Worm (Caenorhabditis elegans) whole organism, L1 larva: ENCODE measurements around the gene F54H12.10.

ENCODE experiments used
- aly-2 ChIP-seq: fragments of 150-350 bp; optimal IDR thresholded peaks from 2 replicates; lab custom pipeline; 2014; ENCODE audit warnings: missing biosample characterization, missing genetic modification characterization
- ama-1 ChIP-seq: fragments of 150-350 bp; optimal IDR thresholded peaks from 2 replicates; lab custom pipeline; 2014
- grh-1 ChIP-seq: fragments of 200-800 bp; sonication (Bioruptor generic); IDR thresholded peaks from 2 replicates; pipeline ENCODE4 v1.3.6; 2022; ENCODE audit warnings: missing genetic modification reagents, missing genetic modification characterization, missing compliant biosample characterization
- nhr-11 ChIP-seq: fragments of 150-350 bp; optimal IDR thresholded peaks from 2 replicates; lab custom pipeline; 2014; ENCODE audit warnings: missing biosample characterization, missing genetic modification characterization
- nhr-47 ChIP-seq: sonication (generic microtip); optimal IDR thresholded peaks from 2 replicates; lab custom pipeline; 2016; ENCODE audit warnings: mild to moderate bottlenecking, missing genetic modification characterization, moderate library complexity, missing compliant biosample characterization

DNA sequence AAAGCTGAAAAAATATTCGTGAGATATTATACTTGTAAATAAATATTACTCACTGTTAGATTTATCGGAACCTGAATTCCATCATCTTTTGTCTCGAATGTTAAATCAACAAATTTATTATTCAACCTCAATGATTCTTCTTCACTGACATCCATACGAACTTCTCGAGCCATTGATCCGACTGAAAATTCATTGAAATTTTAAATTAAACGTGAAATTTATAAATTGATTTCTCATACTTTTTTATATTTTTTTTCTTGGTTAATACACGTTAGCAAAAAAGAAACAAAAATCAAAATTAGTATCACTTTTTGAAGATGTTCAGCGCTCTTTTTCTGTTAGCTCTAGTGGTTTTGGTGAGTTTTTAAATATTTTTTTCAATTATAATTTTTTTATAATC is 38.9 kb downstream of the F54H12.10 start, which contains the start of gene C29E4.14:
- TF ChIP-seq nhr-47 (tag; lab: Kevin White, UChicago), result no peak
- no peak for TF ChIP-seq grh-1 (GFP tag; lab: Robert Waterston, UW)
- no peak for TF ChIP-seq aly-2 (tag; lab: Kevin White, UChicago)
- TF ChIP-seq nhr-11 (tag; lab: Kevin White, UChicago), result no peak
- no peak for TF ChIP-seq ama-1 (lab: Kevin White, UChicago)
